Fruit fly (Drosophila melanogaster) whole organism, prepupa: ENCODE data around the gene CG15382.

Experiments
- Blimp-1 ChIP-seq: fragments of 200-800 bp; sonication (Bioruptor generic); optimal IDR thresholded peaks from 3 replicates; lab custom pipeline; 2017; ENCODE audit warnings: missing biosample characterization, missing genetic modification characterization, mild to moderate bottlenecking, moderate library complexity, missing genetic modification reagents
- CG10669 ChIP-seq: fragments of 200-800 bp; sonication (Bioruptor generic); optimal IDR thresholded peaks from 3 replicates; lab custom pipeline; 2018; ENCODE audit warnings: missing biosample characterization, mild to moderate bottlenecking, missing genetic modification characterization, moderate library complexity
- CG11294 ChIP-seq: fragments of 200-800 bp; sonication (Bioruptor generic); IDR thresholded peaks from 2 replicates; pipeline ENCODE4 v1.3.6; 2022; ENCODE audit warnings: missing biosample characterization, missing genetic modification characterization
- CG1621 ChIP-seq: fragments of 200-800 bp; sonication (Bioruptor generic); optimal IDR thresholded peaks from 3 replicates; lab custom pipeline; 2018; ENCODE audit warnings: missing biosample characterization, mild to moderate bottlenecking, missing genetic modification characterization
- CG31627 ChIP-seq: fragments of 200-800 bp; sonication (Bioruptor generic); optimal IDR thresholded peaks from 3 replicates; lab custom pipeline; 2016; ENCODE audit warnings: missing biosample characterization, missing genetic modification characterization
- CG32006 ChIP-seq: fragments of 200-800 bp; sonication (Bioruptor generic); optimal IDR thresholded peaks from 3 replicates; lab custom pipeline; 2017; ENCODE audit warnings: missing biosample characterization, mild to moderate bottlenecking, missing genetic modification characterization
- CG34406 ChIP-seq: fragments of 200-800 bp; sonication (Bioruptor generic); optimal IDR thresholded peaks from 3 replicates; lab custom pipeline; 2016; ENCODE audit warnings: missing biosample characterization, missing genetic modification characterization
- CG3919 ChIP-seq: fragments of 200-800 bp; sonication (Bioruptor generic); optimal IDR thresholded peaks from 3 replicates; lab custom pipeline; 2016; ENCODE audit warnings: missing biosample characterization, missing genetic modification characterization
- CG4318 ChIP-seq: fragments of 200-800 bp; sonication (Bioruptor generic); optimal IDR thresholded peaks from 3 replicates; lab custom pipeline; 2017; ENCODE audit warnings: missing biosample characterization, mild to moderate bottlenecking, missing genetic modification characterization
- CG6163 ChIP-seq: fragments of 200-800 bp; sonication (Bioruptor generic); IDR thresholded peaks from 3 replicates; pipeline ENCODE4 v1.3.6; 2022; ENCODE audit warnings: missing biosample characterization, missing genetic modification characterization
- CG6276 ChIP-seq: fragments of 200-800 bp; sonication (Bioruptor generic); optimal IDR thresholded peaks from 2 replicates; lab custom pipeline; 2017; ENCODE audit warnings: missing biosample characterization, mild to moderate bottlenecking, missing genetic modification characterization
- CG6792 ChIP-seq: fragments of 200-800 bp; sonication (Bioruptor generic); optimal IDR thresholded peaks from 3 replicates; lab custom pipeline; 2016; ENCODE audit warnings: missing biosample characterization, missing genetic modification characterization
- CG6808 ChIP-seq: fragments of 200-800 bp; sonication (Bioruptor generic); optimal IDR thresholded peaks from 3 replicates; lab custom pipeline; 2017; ENCODE audit warnings: missing biosample characterization, missing genetic modification characterization, mild to moderate bottlenecking, moderate library complexity, missing genetic modification reagents
- CG6854 ChIP-seq: fragments of 200-800 bp; sonication (Bioruptor generic); optimal IDR thresholded peaks from 2 replicates; lab custom pipeline; 2017; ENCODE audit warnings: missing biosample characterization, mild to moderate bottlenecking, missing genetic modification characterization
- CG7368 ChIP-seq: fragments of 200-800 bp; sonication (Bioruptor generic); optimal IDR thresholded peaks from 3 replicates; lab custom pipeline; 2016; ENCODE audit warnings: missing biosample characterization, missing genetic modification characterization
- CG8119 ChIP-seq: fragments of 200-800 bp; sonication (Bioruptor generic); IDR thresholded peaks from 3 replicates; pipeline ENCODE4 v1.3.6; 2022; ENCODE audit warnings: missing biosample characterization, missing genetic modification characterization
- CG8319 ChIP-seq: fragments of 200-800 bp; sonication (Bioruptor generic); optimal IDR thresholded peaks from 3 replicates; lab custom pipeline; 2016; ENCODE audit warnings: missing biosample characterization, missing genetic modification characterization
- CG8632 ChIP-seq: fragments of 200-800 bp; sonication (Bioruptor generic); optimal IDR thresholded peaks from 3 replicates; lab custom pipeline; 2016; ENCODE audit warnings: missing biosample characterization, missing genetic modification characterization
- CG9139 ChIP-seq: fragments of 200-800 bp; sonication (Bioruptor generic); optimal IDR thresholded peaks from 3 replicates; lab custom pipeline; 2017; ENCODE audit warnings: missing biosample characterization, mild to moderate bottlenecking, missing genetic modification characterization
- Eip75B ChIP-seq: fragments of 200-800 bp; sonication (Bioruptor generic); optimal IDR thresholded peaks from 3 replicates; lab custom pipeline; 2016; ENCODE audit warnings: missing biosample characterization, missing genetic modification characterization
- Eip78C ChIP-seq: fragments of 200-800 bp; sonication (Bioruptor generic); peaks from one replicate; lab custom pipeline; 2016; ENCODE audit warnings: missing biosample characterization, missing genetic modification characterization
- Eip93F ChIP-seq: fragments of 200-800 bp; sonication (Bioruptor generic); optimal IDR thresholded peaks from 2 replicates; lab custom pipeline; 2016; ENCODE audit warnings: missing biosample characterization, mild to moderate bottlenecking, missing genetic modification characterization
- Ets21C ChIP-seq: fragments of 200-800 bp; sonication (Bioruptor generic); optimal IDR thresholded peaks from 3 replicates; lab custom pipeline; 2016; ENCODE audit warnings: missing biosample characterization, missing genetic modification characterization
- Ets96B ChIP-seq: fragments of 200-800 bp; optimal IDR thresholded peaks from 2 replicates; lab custom pipeline; 2019; ENCODE audit warnings: missing biosample characterization, mild to moderate bottlenecking, missing genetic modification characterization, moderate library complexity
- Gug ChIP-seq: fragments of 200-800 bp; sonication (Bioruptor generic); IDR thresholded peaks from 2 replicates; pipeline ENCODE4 v1.3.6; 2022; ENCODE audit warnings: missing biosample characterization, missing genetic modification characterization
- Hr39 ChIP-seq: fragments of 200-800 bp; sonication (Bioruptor generic); optimal IDR thresholded peaks from 2 replicates; lab custom pipeline; 2016; ENCODE audit warnings: missing biosample characterization, missing genetic modification characterization
- Hr4 ChIP-seq: fragments of 200-800 bp; sonication (Bioruptor generic); optimal IDR thresholded peaks from 3 replicates; lab custom pipeline; 2016; ENCODE audit warnings: missing biosample characterization, missing genetic modification characterization
- Lpt ChIP-seq: fragments of 200-800 bp; sonication (Bioruptor generic); optimal IDR thresholded peaks from 3 replicates; lab custom pipeline; 2016; ENCODE audit warnings: missing biosample characterization, missing genetic modification characterization
- OdsH ChIP-seq: fragments of 200-800 bp; sonication (Bioruptor generic); optimal IDR thresholded peaks from 3 replicates; lab custom pipeline; 2016; ENCODE audit warnings: missing biosample characterization, missing genetic modification characterization
- Sox102F ChIP-seq: fragments of 200-800 bp; sonication (Bioruptor generic); optimal IDR thresholded peaks from 2 replicates; lab custom pipeline; 2016; ENCODE audit warnings: missing biosample characterization, mild to moderate bottlenecking, missing genetic modification characterization
- Sox14 ChIP-seq: fragments of 200-800 bp; sonication (Bioruptor generic); optimal IDR thresholded peaks from 3 replicates; lab custom pipeline; 2016; ENCODE audit warnings: missing biosample characterization, missing genetic modification characterization
- Sox15 ChIP-seq: fragments of 200-800 bp; sonication (Bioruptor generic); optimal IDR thresholded peaks from 3 replicates; lab custom pipeline; 2016; ENCODE audit warnings: missing biosample characterization, missing genetic modification characterization
- achi ChIP-seq: fragments of 200-800 bp; sonication (Bioruptor generic); optimal IDR thresholded peaks from 3 replicates; lab custom pipeline; 2016; ENCODE audit warnings: missing biosample characterization, missing genetic modification characterization
- acj6 ChIP-seq: fragments of 200-800 bp; sonication (Bioruptor generic); optimal IDR thresholded peaks from 3 replicates; lab custom pipeline; 2016; ENCODE audit warnings: missing biosample characterization, missing genetic modification characterization
- dac ChIP-seq: fragments of 200-800 bp; sonication (Bioruptor generic); optimal IDR thresholded peaks from 2 replicates; lab custom pipeline; 2017; ENCODE audit warnings: missing biosample characterization, mild to moderate bottlenecking, missing genetic modification characterization
- dsx ChIP-seq: fragments of 200-800 bp; optimal IDR thresholded peaks from 3 replicates; lab custom pipeline; 2019; ENCODE audit warnings: missing biosample characterization, mild to moderate bottlenecking, missing genetic modification characterization, moderate library complexity; ENCODE audit not compliant: poor library complexity, severe bottlenecking
- eg ChIP-seq: fragments of 200-800 bp; sonication (Bioruptor generic); IDR thresholded peaks from 3 replicates; pipeline ENCODE4 v1.3.6; 2022; ENCODE audit warnings: missing biosample characterization, missing genetic modification characterization
- esn ChIP-seq: fragments of 200-800 bp; sonication (Bioruptor generic); optimal IDR thresholded peaks from 2 replicates; lab custom pipeline; 2016; ENCODE audit warnings: missing biosample characterization, mild to moderate bottlenecking, missing genetic modification characterization, moderate library complexity
- lz ChIP-seq: fragments of 200-800 bp; sonication (Bioruptor generic); optimal IDR thresholded peaks from 3 replicates; lab custom pipeline; 2016; ENCODE audit warnings: missing biosample characterization, missing genetic modification characterization
- net ChIP-seq: fragments of 200-800 bp; sonication (Bioruptor generic); optimal IDR thresholded peaks from 3 replicates; lab custom pipeline; 2016; ENCODE audit warnings: missing biosample characterization, missing genetic modification characterization
- pdm3 ChIP-seq: fragments of 200-800 bp; sonication (Bioruptor generic); optimal IDR thresholded peaks from 3 replicates; lab custom pipeline; 2016; ENCODE audit warnings: missing biosample characterization, missing genetic modification characterization
- salr ChIP-seq, 2 experiments: fragments of 200-800 bp; sonication (Bioruptor generic); optimal IDR thresholded peaks; 3 replicates each; lab custom pipeline; 2016 to 2018; ENCODE audit warnings: missing biosample characterization in 2 of 2, missing genetic modification characterization in 2 of 2, mild to moderate bottlenecking in 1 of 2
- spab ChIP-seq: fragments of 200-800 bp; sonication (Bioruptor generic); optimal IDR thresholded peaks from 2 replicates; lab custom pipeline; 2017; ENCODE audit warnings: missing biosample characterization, mild to moderate bottlenecking, missing genetic modification characterization, missing genetic modification reagents
- svp ChIP-seq: fragments of 200-800 bp; sonication (Bioruptor generic); peaks from one replicate; lab custom pipeline; 2016; ENCODE audit warnings: missing biosample characterization, missing genetic modification characterization
- topi ChIP-seq: fragments of 200-800 bp; sonication (Bioruptor generic); optimal IDR thresholded peaks from 3 replicates; lab custom pipeline; 2016; ENCODE audit warnings: missing biosample characterization, missing genetic modification characterization
- vri ChIP-seq: fragments of 200-800 bp; sonication (Bioruptor generic); optimal IDR thresholded peaks from 3 replicates; lab custom pipeline; 2016; ENCODE audit warnings: missing biosample characterization, mild to moderate bottlenecking, missing genetic modification characterization

CG15382 gene

DNA sequence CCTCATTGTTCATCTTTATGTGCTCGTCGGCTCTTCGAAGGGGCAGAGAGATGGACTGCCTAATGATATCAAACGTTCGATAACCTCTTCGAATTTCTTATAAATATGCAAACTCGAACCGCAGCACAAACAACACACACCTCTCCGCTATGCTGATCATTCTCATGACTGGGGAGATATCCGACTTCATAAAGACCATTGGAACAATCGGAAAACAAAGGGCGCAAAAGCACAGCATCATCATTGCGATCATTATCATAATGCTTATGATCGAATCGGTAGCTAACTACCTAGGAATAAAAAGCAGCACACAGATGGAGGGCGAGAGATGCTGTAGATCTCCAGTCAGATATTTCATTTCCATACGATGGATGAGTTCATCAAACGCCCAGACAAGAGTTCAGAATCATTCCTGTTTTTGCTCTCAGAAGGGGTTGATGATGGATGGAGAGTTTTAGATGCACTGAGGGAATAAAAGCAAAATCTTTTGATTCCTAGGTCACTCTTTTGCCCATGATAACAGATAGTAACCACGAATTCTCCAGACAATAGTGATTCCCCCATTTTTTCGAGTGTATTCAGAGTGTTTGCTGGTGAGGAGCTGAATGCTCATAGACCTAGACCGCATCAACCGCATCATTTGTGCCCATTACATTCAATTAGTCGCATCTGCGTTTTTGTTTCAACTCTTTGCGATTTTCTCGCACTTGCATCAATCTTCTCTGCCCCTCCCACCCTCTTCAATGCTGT, 11.6 kb downstream of the CG15382 start (continued):
- TF ChIP-seq CG31627 (GFP tag; lab: Kevin White, UChicago) (no peak), CG6854 (GFP tag; lab: Kevin White, UChicago) (no peak), Eip75B (GFP tag; lab: Kevin White, UChicago) (no peak), Ets21C (GFP tag; lab: Kevin White, UChicago) (no peak), Blimp-1 (GFP tag; lab: Kevin White, UChicago) (no peak), CG32006 (GFP tag; lab: Kevin White, UChicago) (peak; percentile 10), CG6808 (GFP tag; lab: Kevin White, UChicago) (peak; percentile 12), Sox15 (no peak)
- TF ChIP-seq, all 60 proteins: peak for 14

DNA sequence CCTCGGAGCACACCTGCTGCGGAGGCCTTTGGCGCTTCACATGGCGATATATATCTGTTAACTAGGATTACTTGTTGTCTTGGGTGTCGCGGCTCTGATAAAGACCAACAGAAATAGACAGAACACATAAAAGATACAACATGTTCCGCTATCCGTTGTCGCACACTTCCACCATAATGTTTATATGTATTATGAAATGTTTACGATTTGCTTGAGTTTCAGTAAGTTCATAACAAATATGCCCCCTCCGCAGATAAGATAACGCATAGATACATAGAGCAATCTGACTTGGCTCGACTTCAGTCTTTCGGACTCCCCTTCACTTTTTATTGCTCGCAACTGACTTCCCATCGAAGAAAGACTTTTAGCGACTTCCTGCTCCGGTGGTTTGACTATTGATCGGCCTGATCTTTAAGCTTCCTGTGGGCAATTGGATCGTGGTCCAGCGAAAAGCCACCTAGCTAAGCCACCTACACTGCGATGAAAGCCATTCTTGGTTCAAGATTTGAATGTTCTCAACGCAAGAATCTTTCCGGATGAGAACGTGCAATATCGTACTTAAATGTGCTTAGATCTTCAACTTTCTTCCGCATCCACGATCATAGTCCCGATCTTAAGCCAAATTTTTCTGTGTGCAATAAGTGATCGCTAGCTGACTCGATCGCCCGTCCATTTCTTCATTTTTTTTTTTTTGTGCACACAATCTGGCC, 12.8 kb downstream of the CG15382 start:
- TF ChIP-seq CG4318, result peak; percentile 79
- peak; percentile 64 for TF ChIP-seq CG10669 (GFP tag; lab: Kevin White, UChicago)
- peak; percentile 83 for TF ChIP-seq CG6276 (GFP tag; lab: Kevin White, UChicago)
- TF ChIP-seq Lpt (GFP tag; lab: Kevin White, UChicago), result peak; percentile 81
- peak; percentile 39 for TF ChIP-seq pdm3
- peak; percentile 88 for TF ChIP-seq CG32006 (GFP tag; lab: Kevin White, UChicago)
- TF ChIP-seq CG11294 (GFP tag; lab: Robert Waterston, UW), result peak; percentile 70
- TF ChIP-seq Eip75B (GFP tag; lab: Kevin White, UChicago), result peak; percentile 60
- TF ChIP-seq CG7368 (GFP tag; lab: Kevin White, UChicago), result peak; percentile 49
- TF ChIP-seq CG6792 (GFP tag; lab: Kevin White, UChicago), result no peak
- no peak for TF ChIP-seq Hr39 (GFP tag; lab: Kevin White, UChicago)
- peak; percentile 4 for TF ChIP-seq lz
- TF ChIP-seq acj6, result peak; percentile 60
- TF ChIP-seq CG1621 (tag; lab: Kevin White, UChicago), result peak; percentile 53
- TF ChIP-seq CG3919 (GFP tag; lab: Kevin White, UChicago), result peak; percentile 81
- no peak for TF ChIP-seq Sox102F (GFP tag; lab: Kevin White, UChicago)
- TF ChIP-seq CG34406 (GFP tag; lab: Kevin White, UChicago), result peak; percentile 13
- TF ChIP-seq achi (GFP tag; lab: Kevin White, UChicago), result peak; percentile 70
- no peak for TF ChIP-seq Sox15
- peak; percentile 47; the same call in 2 of the 3 replicates for TF ChIP-seq CG8119 (GFP tag; lab: Robert Waterston, UW)
- TF ChIP-seq Eip93F (GFP tag; lab: Kevin White, UChicago), result no peak
- peak; percentile 0 for TF ChIP-seq CG8319 (GFP tag; lab: Kevin White, UChicago)
- peak; percentile 4 for TF ChIP-seq CG8632 (GFP tag; lab: Kevin White, UChicago)
- TF ChIP-seq dac (GFP tag; lab: Kevin White, UChicago), result no peak
- no peak for TF ChIP-seq Blimp-1 (GFP tag; lab: Kevin White, UChicago)
- TF ChIP-seq svp (GFP tag; lab: Kevin White, UChicago), result peak; percentile 47
- peak; percentile 79 for TF ChIP-seq Gug (GFP tag; lab: Robert Waterston, UW)
- TF ChIP-seq dsx (GFP tag; lab: Kevin White, UChicago), result peak; percentile 43
- no peak for TF ChIP-seq CG31627 (GFP tag; lab: Kevin White, UChicago)
- TF ChIP-seq Ets96B (tag; lab: Kevin White, UChicago), result peak; percentile 75
- peak; percentile 29 to 77 for TF ChIP-seq salr (GFP tag; optimal IDR thresholded peaks at IDR 0.05; lab: Kevin White, UChicago)
- peak; percentile 61 for TF ChIP-seq Sox14 (GFP tag; lab: Kevin White, UChicago)
- TF ChIP-seq OdsH (GFP tag; lab: Kevin White, UChicago), result peak; percentile 44
- TF ChIP-seq CG9139 (GFP tag; lab: Kevin White, UChicago), result no peak
- TF ChIP-seq Hr4, result peak; percentile 63
- TF ChIP-seq esn (GFP tag; lab: Kevin White, UChicago), result no peak
- peak; percentile 48 for TF ChIP-seq CG6808 (GFP tag; lab: Kevin White, UChicago)
- peak; percentile 59 for TF ChIP-seq spab (GFP tag; lab: Kevin White, UChicago)
- TF ChIP-seq vri (GFP tag; lab: Kevin White, UChicago), result peak; percentile 69
- TF ChIP-seq CG6163 (GFP tag; lab: Robert Waterston, UW), result peak; percentile 90
- no peak for TF ChIP-seq topi (GFP tag; lab: Kevin White, UChicago)
- peak; percentile 57 for TF ChIP-seq net (GFP tag; lab: Kevin White, UChicago)
- TF ChIP-seq Eip78C (GFP tag; lab: Kevin White, UChicago), result peak; percentile 83
- peak; percentile 81 for TF ChIP-seq eg (GFP tag; lab: Robert Waterston, UW)
